Worm (Caenorhabditis elegans) whole organism, L2 larva: Measurements from ENCODE around the gene C08A9.10.

Experiments
- egl-27 ChIP-seq: sonication (generic microtip); optimal IDR thresholded peaks from 3 replicates; lab custom pipeline; 2017; ENCODE audit warnings: missing biosample characterization, missing genetic modification reagents, missing genetic modification characterization
- lin-39 ChIP-seq: fragments of 150-350 bp; optimal IDR thresholded peaks from 2 replicates; lab custom pipeline; 2014; ENCODE audit warnings: missing biosample characterization, missing genetic modification reagents, missing genetic modification characterization
- nhr-21 ChIP-seq: fragments of 150-350 bp; optimal IDR thresholded peaks from 2 replicates; lab custom pipeline; 2014; ENCODE audit warnings: missing biosample characterization, missing genetic modification characterization
- skn-1 ChIP-seq: sonication (generic microtip); optimal IDR thresholded peaks from 2 replicates; lab custom pipeline; 2017; ENCODE audit warnings: missing biosample characterization, missing genetic modification characterization

- TF ChIP-seq lin-39 (tag; lab: Kevin White, UChicago) = no peak
- TF ChIP-seq nhr-21 (tag; lab: Kevin White, UChicago) = no peak
- TF ChIP-seq egl-27 = no peak
- TF ChIP-seq skn-1 (tag; lab: Kevin White, UChicago) = no peak
Measured at ce11 chrX:17055836-17056783, 24.9 kb upstream of the C08A9.10 start.
